Worm (Caenorhabditis elegans): ENCODE results near the gene F47C12.13.

Gene F47C12.13

ce11 chrIV:4042274-4042673 lies 48.1 kb upstream of the F47C12.13 start, which contains the start of gene cdc-73 (continued):
- no peak for TF ChIP-seq jun-1 (tag; optimal IDR thresholded peaks at IDR 0.05)
- TF ChIP-seq C16A3.4 (tag; optimal IDR thresholded peaks at IDR 0.05) = peak; percentile 7
- peak; percentile 1 for TF ChIP-seq lin-13 (GFP tag; optimal IDR thresholded peaks at IDR 0.05)
- peak; percentile 70 for TF ChIP-seq nhr-90 (tag; optimal IDR thresholded peaks at IDR 0.05; ENCODE audit: poor library complexity)
- 0 out of 2 replicates have a peak, but pooled peaks have one; percentile 37 for TF ChIP-seq unc-98 (GFP tag; IDR thresholded peaks at IDR 0.05)
- no peak for TF ChIP-seq ceh-88 (GFP tag; IDR thresholded peaks at IDR 0.05)
- no peak for TF ChIP-seq Y116A8C.19 (tag; optimal IDR thresholded peaks at IDR 0.05; ENCODE audit: borderline replicate concordance)
- no peak for TF ChIP-seq ceh-63 (GFP tag; optimal IDR thresholded peaks at IDR 0.05)
- peak; percentile 22 for TF ChIP-seq C04F5.9 (tag; optimal IDR thresholded peaks at IDR 0.05)
- TF ChIP-seq sup-37 (GFP tag; optimal IDR thresholded peaks at IDR 0.05) = no peak
- TF ChIP-seq zag-1 (tag; optimal IDR thresholded peaks at IDR 0.05) = no peak
- TF ChIP-seq efl-1 (optimal IDR thresholded peaks at IDR 0.05) = peak; percentile 93 to 94
- TF ChIP-seq efl-1 (GFP tag; optimal IDR thresholded peaks at IDR 0.05 in 1 of 2) = peak; percentile 92 to 99
- peak; percentile 12 for TF ChIP-seq fos-1 (tag; optimal IDR thresholded peaks at IDR 0.05)
- peak; percentile 73 for TF ChIP-seq nhr-47 (tag; optimal IDR thresholded peaks at IDR 0.05)
- peak; percentile 94 for TF ChIP-seq rnt-1 (tag; optimal IDR thresholded peaks at IDR 0.05)
- TF ChIP-seq nhr-28 (tag; optimal IDR thresholded peaks at IDR 0.05) = no peak
- no peak for TF ChIP-seq mef-2 (tag; optimal IDR thresholded peaks at IDR 0.05)
- peak; percentile 89 to 93 (median 91) for TF ChIP-seq dpl-1 (GFP tag; optimal IDR thresholded peaks at IDR 0.05)
- peak; percentile 72 for TF ChIP-seq tbx-2 (tag; optimal IDR thresholded peaks at IDR 0.05)
- no peak for TF ChIP-seq mdl-1 (tag; optimal IDR thresholded peaks at IDR 0.05)
- no peak for TF ChIP-seq unc-62 (GFP tag; optimal IDR thresholded peaks at IDR 0.05)
- no peak for TF ChIP-seq nhr-76 (tag; optimal IDR thresholded peaks at IDR 0.05)
- TF ChIP-seq ceh-82 (tag; optimal IDR thresholded peaks at IDR 0.05) = peak; percentile 22 to 58 (median 25)
- TF ChIP-seq skn-1 (tag; optimal IDR thresholded peaks at IDR 0.05) = no peak
- peak; percentile 87 for TF ChIP-seq ceh-90 (tag; optimal IDR thresholded peaks at IDR 0.05)
- TF ChIP-seq ztf-11 (tag; optimal IDR thresholded peaks at IDR 0.05) = peak in 1 of 2 experiments; percentile 63
- TF ChIP-seq unc-130 (tag; optimal IDR thresholded peaks at IDR 0.05) = no peak
- peak; percentile 59 to 60 for TF ChIP-seq lsy-2 (tag; optimal IDR thresholded peaks at IDR 0.05)
- peak; percentile 29 for TF ChIP-seq F16B12.6 (tag; optimal IDR thresholded peaks at IDR 0.05)
- peak; percentile 53 for TF ChIP-seq fkh-4 (tag; optimal IDR thresholded peaks at IDR 0.05; ENCODE audit: borderline replicate concordance)
- TF ChIP-seq lin-14 (GFP tag; optimal IDR thresholded peaks at IDR 0.05) = no peak
- no peak for TF ChIP-seq snpc-4 (tag; optimal IDR thresholded peaks at IDR 0.05)

- no peak for TF ChIP-seq efl-1 (optimal IDR thresholded peaks at IDR 0.05)
- peak in 1 of 2 experiments; percentile 72 for TF ChIP-seq efl-1 (GFP tag; optimal IDR thresholded peaks at IDR 0.05 in 1 of 2)
- no peak for TF ChIP-seq pax-3 (tag; optimal IDR thresholded peaks at IDR 0.05)
Observed at ce11 chrIV:4041006-4041405, 46.8 kb upstream of the F47C12.13 start.

- TF ChIP-seq nhr-19 (GFP tag; conservative IDR thresholded peaks at IDR 0.05) (no peak), F16B12.6 (tag; optimal IDR thresholded peaks at IDR 0.05) (no peak), aly-2 (tag; optimal IDR thresholded peaks at IDR 0.05) (no peak), tlp-1 (tag; optimal IDR thresholded peaks at IDR 0.05) (no peak), hpl-2 (GFP tag; optimal IDR thresholded peaks at IDR 0.05) (no peak), Y116A8C.19 (tag; optimal IDR thresholded peaks at IDR 0.05; ENCODE audit: borderline replicate concordance) (no peak), elt-3 (tag; optimal IDR thresholded peaks at IDR 0.05) (no peak), dpl-1 (GFP tag; optimal IDR thresholded peaks at IDR 0.05) (no peak)
Observed at ce11 chrIV:4039984-4040383, 45.8 kb upstream of the F47C12.13 start, which contains the start of gene F35F11.2. F35F11.2 (plus strand) TSS chrIV:4040284.

All from whole organism, L1 larva.